Worm (Caenorhabditis elegans) whole organism, late embryonic: Measurements from ENCODE around the gene C29F9.8.

Experiments used
- ceh-22 ChIP-seq: sonication (generic microtip); optimal IDR thresholded peaks from 2 replicates; lab custom pipeline; 2017; ENCODE audit warnings: missing biosample characterization, missing genetic modification characterization
- ceh-30 ChIP-seq: fragments of 150-350 bp; optimal IDR thresholded peaks from 2 replicates; lab custom pipeline; 2014; ENCODE audit warnings: missing biosample characterization, missing genetic modification characterization
- mec-3 ChIP-seq: sonication (generic microtip); optimal IDR thresholded peaks from 2 replicates; lab custom pipeline; 2016; ENCODE audit warnings: borderline replicate concordance, missing genetic modification characterization, missing compliant biosample characterization
- nhr-11 ChIP-seq: fragments of 150-350 bp; optimal IDR thresholded peaks from 2 replicates; lab custom pipeline; 2014; ENCODE audit warnings: missing biosample characterization, missing genetic modification characterization
- pat-9 ChIP-seq: fragments of 200-800 bp; sonication (Bioruptor generic); optimal IDR thresholded peaks from 2 replicates; lab custom pipeline; 2018; ENCODE audit warnings: mild to moderate bottlenecking, missing genetic modification characterization, moderate library complexity, missing compliant biosample characterization
- tbx-7 ChIP-seq: sonication (generic microtip); optimal IDR thresholded peaks from 2 replicates; lab custom pipeline; 2016; ENCODE audit warnings: missing genotype, missing genetic modification characterization, missing compliant biosample characterization

ce11 chrIII:84372-84771, 12.5 kb downstream of the C29F9.8 start:
- TF ChIP-seq nhr-11 (tag; lab: Kevin White, UChicago) (no peak), ceh-22 (tag; lab: Kevin White, UChicago) (no peak), tbx-7 (tag; lab: Kevin White, UChicago) (no peak), ceh-30 (tag; lab: Kevin White, UChicago) (no peak), pat-9 (tag; lab: Kevin White, UChicago) (no peak), mec-3 (tag; lab: Kevin White, UChicago) (no peak)
